Worm (Caenorhabditis elegans) whole organism, L4/young adult: ENCODE data around the gene cha-1.

ENCODE experiments used
- W03F9.2 ChIP-seq: fragments of 150-350 bp; optimal IDR thresholded peaks from 2 replicates; lab custom pipeline; 2014; ENCODE audit warnings: missing biosample characterization, missing genetic modification characterization
- dao-5 ChIP-seq: sonication (generic microtip); optimal IDR thresholded peaks from 2 replicates; lab custom pipeline; 2016; ENCODE audit warnings: missing genotype, missing genetic modification characterization, moderate library complexity, missing compliant biosample characterization

- no peak for TF ChIP-seq W03F9.2
- TF ChIP-seq dao-5 (tag; lab: Kevin White, UChicago), result no peak
Observed at ce11 chrIV:3659951-3660350, 35.5 kb upstream of the cha-1 start.
